Worm (Caenorhabditis elegans): ENCODE results near the gene Y57A10B.6.

Gene Y57A10B.6

ce11 chrII:12341566-12342223 is 48.2 kb upstream of the Y57A10B.6 start (continued):
- TF ChIP-seq hlh-17 (GFP tag; optimal IDR thresholded peaks at IDR 0.05; ENCODE audit: borderline replicate concordance): no peak
- peak in 1 of 6 experiments; percentile 42 for TF ChIP-seq elt-3 (tag; optimal IDR thresholded peaks at IDR 0.05)
- TF ChIP-seq C16A3.4 (tag; optimal IDR thresholded peaks at IDR 0.05): peak; percentile 10
- TF ChIP-seq irx-1 (tag; optimal IDR thresholded peaks at IDR 0.05): no peak
- no peak for TF ChIP-seq mdl-1 (tag; optimal IDR thresholded peaks at IDR 0.05)
- no peak for TF ChIP-seq skn-1 (tag; optimal IDR thresholded peaks at IDR 0.05)
- TF ChIP-seq mep-1 (tag; optimal IDR thresholded peaks at IDR 0.05): no peak
- no peak for TF ChIP-seq unc-86 (tag; optimal IDR thresholded peaks at IDR 0.05)
- TF ChIP-seq nhr-76 (tag; optimal IDR thresholded peaks at IDR 0.05): no peak
- TF ChIP-seq ztf-11 (tag; optimal IDR thresholded peaks at IDR 0.05): no peak

ce11 chrII:12342928-12343327 is 47.0 kb upstream of the Y57A10B.6 start:
- no peak for TF ChIP-seq mef-2 (tag; optimal IDR thresholded peaks at IDR 0.05)
- no peak for TF ChIP-seq ztf-11 (tag; optimal IDR thresholded peaks at IDR 0.05)
- no peak for TF ChIP-seq xbp-1 (tag; optimal IDR thresholded peaks at IDR 0.05)
- TF ChIP-seq nhr-237 (tag; optimal IDR thresholded peaks at IDR 0.05): no peak
- no peak for TF ChIP-seq sup-37 (GFP tag; optimal IDR thresholded peaks at IDR 0.05)
- no peak for TF ChIP-seq dpl-1 (GFP tag; optimal IDR thresholded peaks at IDR 0.05)
- no peak for TF ChIP-seq lin-15B (tag; optimal IDR thresholded peaks at IDR 0.05)
- no peak for TF ChIP-seq irx-1 (tag; optimal IDR thresholded peaks at IDR 0.05)
- no peak for TF ChIP-seq unc-30 (tag; optimal IDR thresholded peaks at IDR 0.05)
- TF ChIP-seq F16B12.6 (tag; optimal IDR thresholded peaks at IDR 0.05): no peak
- no peak for TF ChIP-seq nhr-71 (tag; optimal IDR thresholded peaks at IDR 0.05)
- TF ChIP-seq Y116A8C.19 (tag; optimal IDR thresholded peaks at IDR 0.05; ENCODE audit: borderline replicate concordance): no peak
- no peak for TF ChIP-seq egl-13 (tag; optimal IDR thresholded peaks at IDR 0.05)
- TF ChIP-seq ama-1 (optimal IDR thresholded peaks at IDR 0.05): no peak
- no peak for TF ChIP-seq sptf-1 (tag; optimal IDR thresholded peaks at IDR 0.05)
- no peak for TF ChIP-seq nhr-77 (tag; optimal IDR thresholded peaks at IDR 0.05)

- TF ChIP-seq pax-3 (tag; optimal IDR thresholded peaks at IDR 0.05): no peak
- TF ChIP-seq unc-98 (GFP tag; IDR thresholded peaks at IDR 0.05): no peak
- TF ChIP-seq ces-1 (GFP tag; optimal IDR thresholded peaks at IDR 0.05): no peak
- no peak for TF ChIP-seq alr-1 (tag; optimal IDR thresholded peaks at IDR 0.05; ENCODE audit: borderline replicate concordance)
- TF ChIP-seq fkh-4 (tag; optimal IDR thresholded peaks at IDR 0.05; ENCODE audit: borderline replicate concordance): no peak
- no peak for TF ChIP-seq sptf-1 (tag; optimal IDR thresholded peaks at IDR 0.05)
- no peak for TF ChIP-seq aly-2 (tag; optimal IDR thresholded peaks at IDR 0.05)
- no peak for TF ChIP-seq dsc-1 (tag; optimal IDR thresholded peaks at IDR 0.05)
These were observed 46.2 kb upstream of the Y57A10B.6 start for ce11 chrII:12343710-12344109.

ce11 chrII:12344787-12345186 is 45.1 kb upstream of the Y57A10B.6 start, which contains the start of gene C44C11.6:
C44C11.6 (plus strand) TSS chrII:12344809.
- TF ChIP-seq nhr-71 (tag; optimal IDR thresholded peaks at IDR 0.05): peak; percentile 23
- no peak for TF ChIP-seq pag-3 (tag; optimal IDR thresholded peaks at IDR 0.05; ENCODE audit: borderline replicate concordance, insufficient read depth)
- peak; percentile 23 for TF ChIP-seq rnt-1 (tag; optimal IDR thresholded peaks at IDR 0.05)
- TF ChIP-seq unc-86 (tag; optimal IDR thresholded peaks at IDR 0.05): no peak
- no peak for TF ChIP-seq lin-39 (tag; optimal IDR thresholded peaks at IDR 0.05)
- no peak for TF ChIP-seq pqm-1 (tag; optimal IDR thresholded peaks at IDR 0.05)
- TF ChIP-seq efl-3 (GFP tag; optimal IDR thresholded peaks at IDR 0.05): no peak
